Fruit fly (Drosophila melanogaster) whole organism, embryonic: ENCODE results near the gene Fum1.
A peak's percentile ranks its signal among the peaks of the same experiment; 100 is the strongest.

ENCODE experiments used
- Adf1 ChIP-seq: fragments of 200-800 bp; sonication (Bioruptor generic); IDR thresholded peaks from 2 replicates; pipeline ENCODE4 v1.3.6; 2022; ENCODE audit warnings: missing biosample characterization, missing genetic modification characterization
- B-H2 ChIP-seq: fragments of 200-800 bp; sonication (Bioruptor generic); optimal IDR thresholded peaks from 2 replicates; lab custom pipeline; 2018; ENCODE audit warnings: missing biosample characterization, mild to moderate bottlenecking, missing genetic modification characterization
- CG11398 ChIP-seq: fragments of 200-800 bp; sonication (Bioruptor generic); optimal IDR thresholded peaks from 2 replicates; lab custom pipeline; 2016; ENCODE audit warnings: missing biosample characterization, missing genetic modification characterization
- CG11695 ChIP-seq: fragments of 200-800 bp; sonication (Bioruptor generic); IDR thresholded peaks from 3 replicates; pipeline ENCODE4 v1.3.6; 2022; ENCODE audit warnings: missing biosample characterization, missing genetic modification characterization
- CG12236 ChIP-seq: fragments of 200-800 bp; sonication (Bioruptor generic); optimal IDR thresholded peaks from 2 replicates; lab custom pipeline; 2016; ENCODE audit warnings: missing biosample characterization, missing genetic modification characterization
- CG13123 ChIP-seq: fragments of 200-800 bp; sonication (Bioruptor generic); optimal IDR thresholded peaks from 2 replicates; lab custom pipeline; 2016; ENCODE audit warnings: missing biosample characterization, missing genetic modification characterization
- CG13424 ChIP-seq: fragments of 200-800 bp; sonication (Bioruptor generic); optimal IDR thresholded peaks from 2 replicates; lab custom pipeline; 2019; ENCODE audit warnings: missing biosample characterization, mild to moderate bottlenecking, missing genetic modification characterization, moderate library complexity
- CG13775 ChIP-seq: fragments of 200-800 bp; sonication (Bioruptor generic); optimal IDR thresholded peaks from 3 replicates; lab custom pipeline; 2017; ENCODE audit warnings: missing biosample characterization, mild to moderate bottlenecking, missing genetic modification characterization
- CG17328 ChIP-seq: fragments of 200-800 bp; sonication (Bioruptor generic); IDR thresholded peaks from 2 replicates; pipeline ENCODE4 v1.3.6; 2022; ENCODE audit warnings: missing biosample characterization, missing genetic modification characterization
- CG2202 ChIP-seq: fragments of 200-800 bp; sonication (Bioruptor generic); optimal IDR thresholded peaks from 2 replicates; lab custom pipeline; 2018; ENCODE audit warnings: missing biosample characterization, mild to moderate bottlenecking, missing genetic modification characterization
- CG30403 ChIP-seq: fragments of 200-800 bp; sonication (Bioruptor generic); optimal IDR thresholded peaks from 3 replicates; lab custom pipeline; 2016; ENCODE audit warnings: missing biosample characterization, missing genetic modification characterization
- CG34224 ChIP-seq: fragments of 200-800 bp; sonication (Bioruptor generic); IDR thresholded peaks from 3 replicates; pipeline ENCODE4 v1.3.6; 2022; ENCODE audit warnings: missing biosample characterization, missing genetic modification characterization; ENCODE audit not compliant: partially characterized antibody
- CG3838 ChIP-seq: fragments of 200-800 bp; sonication (Bioruptor generic); optimal IDR thresholded peaks from 3 replicates; lab custom pipeline; 2016; ENCODE audit warnings: missing biosample characterization, missing genetic modification characterization
- CG3847 ChIP-seq: fragments of 200-800 bp; sonication (Bioruptor generic); IDR thresholded peaks from 2 replicates; pipeline ENCODE4 v1.3.6; 2022; ENCODE audit warnings: missing biosample characterization, missing genetic modification characterization
- CG4617 ChIP-seq: fragments of 200-800 bp; sonication (Bioruptor generic); optimal IDR thresholded peaks from 3 replicates; lab custom pipeline; 2016; ENCODE audit warnings: missing biosample characterization, missing genetic modification characterization, borderline replicate concordance
- CG6813 ChIP-seq: fragments of 200-800 bp; sonication (Bioruptor generic); optimal IDR thresholded peaks from 2 replicates; lab custom pipeline; 2017; ENCODE audit warnings: missing biosample characterization, missing genetic modification characterization, mild to moderate bottlenecking, moderate library complexity, missing genetic modification reagents
- CG9876 ChIP-seq: fragments of 200-800 bp; sonication (Bioruptor generic); optimal IDR thresholded peaks from 2 replicates; lab custom pipeline; 2016; ENCODE audit warnings: missing biosample characterization, missing genetic modification characterization
- Camta ChIP-seq: fragments of 200-800 bp; sonication (Bioruptor generic); optimal IDR thresholded peaks from 2 replicates; lab custom pipeline; 2016; ENCODE audit warnings: missing biosample characterization, missing genetic modification characterization
- Dip2 ChIP-seq: fragments of 200-800 bp; sonication (Bioruptor generic); IDR thresholded peaks from 2 replicates; pipeline ENCODE4 v1.3.6; 2022; ENCODE audit warnings: missing biosample characterization, missing genetic modification characterization
- Doc2 ChIP-seq: fragments of 200-800 bp; sonication (Bioruptor generic); IDR thresholded peaks from 2 replicates; pipeline ENCODE4 v1.3.6; 2022; ENCODE audit warnings: missing biosample characterization, missing genetic modification characterization
- Eip74EF ChIP-seq, 2 experiments: fragments of 200-800 bp in 1 of 2; fragments of >200 bp in 1 of 2; sonication (Bioruptor generic) in 1 of 2; optimal IDR thresholded peaks; 2 replicates each; lab custom pipeline; 2017 to 2019; ENCODE audit warnings: missing biosample characterization in 2 of 2, missing genetic modification characterization in 2 of 2, mild to moderate bottlenecking in 1 of 2, moderate library complexity in 1 of 2
- Ets65A ChIP-seq: fragments of 200-800 bp; sonication (Bioruptor generic); peaks from one replicate; lab custom pipeline; 2016; ENCODE audit warnings: missing biosample characterization, missing genetic modification characterization
- Ets97D ChIP-seq: fragments of 200-800 bp; sonication (Bioruptor generic); optimal IDR thresholded peaks from 3 replicates; lab custom pipeline; 2016; ENCODE audit warnings: missing biosample characterization, missing genetic modification characterization
- Gsc ChIP-seq: fragments of 200-800 bp; sonication (Bioruptor generic); IDR thresholded peaks from 2 replicates; pipeline ENCODE4 v1.3.6; 2022; ENCODE audit warnings: missing biosample characterization, missing genetic modification characterization
- Gug ChIP-seq: fragments of 200-800 bp; sonication (Bioruptor generic); IDR thresholded peaks from 4 replicates; pipeline ENCODE4 v1.3.6; 2022; ENCODE audit warnings: missing biosample characterization, missing genetic modification characterization
- H15 ChIP-seq: fragments of 200-800 bp; sonication (Bioruptor generic); IDR thresholded peaks from 3 replicates; pipeline ENCODE4 v1.3.6; 2022; ENCODE audit warnings: missing biosample characterization, missing genetic modification characterization
- Hr3 ChIP-seq: fragments of 200-800 bp; sonication (Bioruptor generic); optimal IDR thresholded peaks from 3 replicates; lab custom pipeline; 2016; ENCODE audit warnings: missing biosample characterization, missing genetic modification characterization
- Hr78 ChIP-seq, 2 experiments: fragments of 200-800 bp in 1 of 2; fragments of >200 bp in 1 of 2; sonication (Bioruptor generic) in 1 of 2; optimal IDR thresholded peaks; 2 replicates each; lab custom pipeline; 2017 to 2019; ENCODE audit warnings: missing biosample characterization in 2 of 2, missing genetic modification characterization in 2 of 2, mild to moderate bottlenecking in 1 of 2, moderate library complexity in 1 of 2
- MESR4 ChIP-seq: fragments of 200-800 bp; sonication (Bioruptor generic); optimal IDR thresholded peaks from 2 replicates; lab custom pipeline; 2018; ENCODE audit warnings: missing biosample characterization, mild to moderate bottlenecking, missing genetic modification characterization, moderate library complexity
- Usf ChIP-seq: fragments of 200-800 bp; sonication (Bioruptor generic); optimal IDR thresholded peaks from 2 replicates; lab custom pipeline; 2017; ENCODE audit warnings: missing genotype, missing biosample characterization, missing genetic modification characterization
- Xrp1 ChIP-seq: fragments of 200-800 bp; sonication (Bioruptor generic); IDR thresholded peaks from 2 replicates; pipeline ENCODE4 v1.3.6; 2022; ENCODE audit warnings: missing biosample characterization, missing genetic modification characterization
- ase ChIP-seq: fragments of 200-800 bp; sonication (Bioruptor generic); IDR thresholded peaks from 3 replicates; pipeline ENCODE4 v1.3.6; 2022; ENCODE audit warnings: missing biosample characterization, missing genetic modification characterization
- bab2 ChIP-seq: fragments of 200-800 bp; sonication (Bioruptor generic); optimal IDR thresholded peaks from 2 replicates; lab custom pipeline; 2016; ENCODE audit warnings: missing biosample characterization, missing genetic modification characterization
- cg ChIP-seq: fragments of 200-800 bp; sonication (Bioruptor generic); optimal IDR thresholded peaks from 3 replicates; lab custom pipeline; 2019; ENCODE audit warnings: missing biosample characterization, mild to moderate bottlenecking, missing genetic modification characterization, moderate library complexity
- exex ChIP-seq: fragments of 200-800 bp; sonication (Bioruptor generic); optimal IDR thresholded peaks from 4 replicates; lab custom pipeline; 2018; ENCODE audit warnings: missing biosample characterization, mild to moderate bottlenecking, missing genetic modification characterization, moderate library complexity
- gem ChIP-seq: fragments of 200-800 bp; sonication (Bioruptor generic); optimal IDR thresholded peaks from 2 replicates; lab custom pipeline; 2019; ENCODE audit warnings: missing biosample characterization, mild to moderate bottlenecking, missing genetic modification characterization, moderate library complexity
- inv ChIP-seq: fragments of 200-800 bp; sonication (Bioruptor generic); IDR thresholded peaks from 2 replicates; pipeline ENCODE4 v1.3.6; 2022; ENCODE audit warnings: missing biosample characterization, missing genetic modification characterization; ENCODE audit not compliant: partially characterized antibody
- jing ChIP-seq: fragments of 200-800 bp; sonication (Bioruptor generic); optimal IDR thresholded peaks from 2 replicates; lab custom pipeline; 2018; ENCODE audit warnings: missing biosample characterization, mild to moderate bottlenecking, missing genetic modification characterization
- jumu ChIP-seq: fragments of 200-800 bp; sonication (Bioruptor generic); optimal IDR thresholded peaks from 3 replicates; lab custom pipeline; 2016; ENCODE audit warnings: missing biosample characterization, missing genetic modification characterization
- kni ChIP-seq: fragments of 200-800 bp; sonication (Bioruptor generic); optimal IDR thresholded peaks from 3 replicates; lab custom pipeline; 2017; ENCODE audit warnings: mild to moderate bottlenecking, missing biosample characterization, missing genetic modification reagents, missing genetic modification characterization
- nerfin-2 ChIP-seq: fragments of 200-800 bp; sonication (Bioruptor generic); IDR thresholded peaks from 2 replicates; pipeline ENCODE4 v1.3.6; 2022; ENCODE audit warnings: missing biosample characterization, missing genetic modification characterization; ENCODE audit not compliant: partially characterized antibody
- odd ChIP-seq: fragments of 200-800 bp; sonication (Bioruptor generic); optimal IDR thresholded peaks from 2 replicates; lab custom pipeline; 2017; ENCODE audit warnings: missing biosample characterization, mild to moderate bottlenecking, missing genetic modification characterization
- pros ChIP-seq: fragments of 200-800 bp; sonication (Bioruptor generic); optimal IDR thresholded peaks from 3 replicates; lab custom pipeline; 2019; ENCODE audit warnings: missing biosample characterization, mild to moderate bottlenecking, missing genetic modification characterization, moderate library complexity
- salm ChIP-seq: fragments of 200-800 bp; sonication (Bioruptor generic); optimal IDR thresholded peaks from 2 replicates; lab custom pipeline; 2018; ENCODE audit warnings: missing biosample characterization, mild to moderate bottlenecking, missing genetic modification characterization
- sisA ChIP-seq: fragments of 200-800 bp; sonication (Bioruptor generic); IDR thresholded peaks from 2 replicates; pipeline ENCODE4 v1.3.6; 2022; ENCODE audit warnings: missing biosample characterization, missing genetic modification characterization
- stc ChIP-seq: fragments of 200-800 bp; sonication (Bioruptor generic); IDR thresholded peaks from 2 replicates; pipeline ENCODE4 v1.3.6; 2022; ENCODE audit warnings: missing biosample characterization, missing genetic modification characterization
- vfl ChIP-seq: fragments of 200-800 bp; sonication (Bioruptor generic); optimal IDR thresholded peaks from 2 replicates; lab custom pipeline; 2016; ENCODE audit warnings: missing biosample characterization, missing genetic modification characterization
- wdn ChIP-seq: fragments of 200-800 bp; sonication (Bioruptor generic); IDR thresholded peaks from 2 replicates; pipeline ENCODE4 v1.3.6; 2022; ENCODE audit warnings: missing biosample characterization, missing genetic modification characterization
- zfh1 ChIP-seq: fragments of 200-800 bp; sonication (Bioruptor generic); IDR thresholded peaks from 3 replicates; pipeline ENCODE4 v1.3.6; 2022; ENCODE audit warnings: missing biosample characterization, missing genetic modification characterization

Gene Fum1

DNA sequence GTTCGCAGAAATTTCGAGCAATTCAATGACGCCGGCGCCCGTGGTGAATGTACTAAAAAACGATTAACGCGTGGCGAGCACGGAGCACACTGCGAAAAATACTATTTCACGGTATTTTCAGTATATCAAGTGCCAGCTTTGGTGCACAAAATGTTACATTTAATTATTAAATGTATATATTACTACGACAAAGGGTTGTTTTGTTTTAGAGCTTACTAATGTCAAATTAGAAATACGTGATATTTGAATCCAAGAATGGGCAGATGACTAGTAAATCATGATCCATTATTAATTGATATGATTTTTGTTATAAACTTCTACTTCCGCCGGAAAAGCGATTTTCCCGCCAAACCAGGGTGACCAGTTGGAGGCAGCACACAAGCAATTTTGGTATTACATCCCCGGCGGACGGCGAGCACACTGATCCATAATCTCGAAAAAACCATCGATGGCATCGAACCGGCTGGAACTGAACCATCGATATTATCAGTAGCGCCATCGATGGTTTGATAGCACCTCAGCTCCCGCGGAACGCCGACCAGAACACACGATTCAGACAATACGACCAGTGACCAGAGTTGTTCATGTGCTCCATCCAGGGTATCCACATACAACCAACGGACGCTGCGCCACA is 23.9 kb upstream of the Fum1 start, which contains the start of the genes CG3226 and Cdc7 (continued):
- TF ChIP-seq CG4617 (GFP tag; lab: Kevin White, UChicago): peak; percentile 21
- TF ChIP-seq CG12236 (GFP tag; lab: Kevin White, UChicago): peak; percentile 25
- peak; percentile 67 for TF ChIP-seq inv (GFP tag; lab: Robert Waterston, UW)
- peak; percentile 75 for TF ChIP-seq CG6813
- no peak for TF ChIP-seq CG13123 (GFP tag; lab: Kevin White, UChicago)
- peak; percentile 49 for TF ChIP-seq CG9876 (GFP tag; lab: Kevin White, UChicago)
- no peak for TF ChIP-seq pros
- TF ChIP-seq wdn (GFP tag; lab: Robert Waterston, UW): no peak
- no peak for TF ChIP-seq ase (GFP tag; lab: Robert Waterston, UW)
- TF ChIP-seq Camta (GFP tag; lab: Kevin White, UChicago): peak; percentile 41
- peak; percentile 68 for TF ChIP-seq zfh1 (GFP tag; lab: Robert Waterston, UW)
- TF ChIP-seq stc: peak; percentile 65; the same call in 1 of the 2 replicates
- peak; percentile 49 for TF ChIP-seq exex (tag; lab: Kevin White, UChicago)
- peak; percentile 35 for TF ChIP-seq CG3838 (GFP tag; lab: Kevin White, UChicago)
- TF ChIP-seq Ets65A (GFP tag; lab: Kevin White, UChicago): peak; percentile 93
- TF ChIP-seq Hr3 (GFP tag; lab: Kevin White, UChicago): peak; percentile 21
- no peak for TF ChIP-seq Doc2 (GFP tag; lab: Robert Waterston, UW)
- no peak for TF ChIP-seq jing
- TF ChIP-seq Dip2 (GFP tag; lab: Robert Waterston, UW): no peak
- TF ChIP-seq Ets97D (GFP tag; lab: Kevin White, UChicago): peak; percentile 98
- peak; percentile 47; the same call in 1 of the 2 replicates for TF ChIP-seq CG17328 (GFP tag; lab: Robert Waterston, UW)
- peak; percentile 75 for TF ChIP-seq odd (GFP tag; lab: Kevin White, UChicago)
- TF ChIP-seq kni (GFP tag; lab: Kevin White, UChicago): peak; percentile 86
- peak; percentile 35 for TF ChIP-seq bab2 (GFP tag; lab: Kevin White, UChicago)
- TF ChIP-seq vfl (GFP tag; lab: Kevin White, UChicago): no peak
- no peak for TF ChIP-seq CG11398
- peak; percentile 42 for TF ChIP-seq CG13424 (tag; lab: Kevin White, UChicago)
- peak; percentile 87 for TF ChIP-seq CG13775
- peak in 1 of 2 experiments; percentile 62 for TF ChIP-seq Eip74EF (GFP tag; optimal IDR thresholded peaks at IDR 0.05; lab: Kevin White, UChicago)
- TF ChIP-seq nerfin-2 (GFP tag; lab: Robert Waterston, UW): peak; percentile 49; the same call in 1 of the 2 replicates
- TF ChIP-seq H15 (GFP tag; lab: Robert Waterston, UW): peak; percentile 54; the same call in 1 of the 3 replicates
- peak; percentile 65 for TF ChIP-seq gem (tag; lab: Kevin White, UChicago)
- TF ChIP-seq Gsc (GFP tag; lab: Robert Waterston, UW): no peak
- peak; percentile 65; the same call in 2 of the 3 replicates for TF ChIP-seq CG11695 (GFP tag; lab: Robert Waterston, UW)
- TF ChIP-seq Adf1 (GFP tag; lab: Robert Waterston, UW): peak; percentile 35; the same call in 1 of the 2 replicates
- peak; percentile 6 for TF ChIP-seq jumu (GFP tag; lab: Kevin White, UChicago)
- TF ChIP-seq CG30403 (GFP tag; lab: Kevin White, UChicago): peak; percentile 66
- peak; percentile 58 for TF ChIP-seq CG2202 (tag; lab: Kevin White, UChicago)
- peak; percentile 62 for TF ChIP-seq salm (tag; lab: Kevin White, UChicago)
- peak; percentile 57; the same call in 1 of the 2 replicates for TF ChIP-seq CG3847 (GFP tag; lab: Robert Waterston, UW)
- peak; percentile 45; the same call in 2 of the 3 replicates for TF ChIP-seq CG34224 (GFP tag; lab: Robert Waterston, UW)
- peak; percentile 48 for TF ChIP-seq Usf (GFP tag; lab: Kevin White, UChicago)
- no peak for TF ChIP-seq cg (GFP tag; lab: Kevin White, UChicago)
- no peak; the same call in 3 of the 4 replicates for TF ChIP-seq Gug (GFP tag; lab: Robert Waterston, UW)
- TF ChIP-seq MESR4 (GFP tag; lab: Kevin White, UChicago): peak; percentile 73
- peak; percentile 80 for TF ChIP-seq B-H2 (GFP tag; lab: Kevin White, UChicago)
- TF ChIP-seq sisA: no peak
- no peak for TF ChIP-seq Xrp1 (GFP tag; lab: Robert Waterston, UW)
- TF ChIP-seq Hr78 (GFP tag; optimal IDR thresholded peaks at IDR 0.05; lab: Kevin White, UChicago): no peak
